Worm (Caenorhabditis elegans) whole organism, midembryonic: Measurements from ENCODE around the gene C06B3.7.

Experiments
- T22C8.4 ChIP-seq: fragments of 200-800 bp; sonication (Bioruptor generic); IDR thresholded peaks from 2 replicates; pipeline ENCODE4 v1.3.6; 2022; ENCODE audit warnings: missing genetic modification characterization, missing compliant biosample characterization
- flt-1 ChIP-seq: fragments of 200-800 bp; sonication (Bioruptor generic); IDR thresholded peaks from 2 replicates; pipeline ENCODE4 v1.3.6; 2022; ENCODE audit warnings: missing genetic modification characterization, missing compliant biosample characterization
- med-1 ChIP-seq: sonication (generic microtip); optimal IDR thresholded peaks from 2 replicates; lab custom pipeline; 2017; ENCODE audit warnings: missing genetic modification characterization, mild to moderate bottlenecking, missing compliant biosample characterization, antibody characterized with exemption, missing genetic modification reagents; ENCODE audit not compliant: insufficient read depth

DNA sequence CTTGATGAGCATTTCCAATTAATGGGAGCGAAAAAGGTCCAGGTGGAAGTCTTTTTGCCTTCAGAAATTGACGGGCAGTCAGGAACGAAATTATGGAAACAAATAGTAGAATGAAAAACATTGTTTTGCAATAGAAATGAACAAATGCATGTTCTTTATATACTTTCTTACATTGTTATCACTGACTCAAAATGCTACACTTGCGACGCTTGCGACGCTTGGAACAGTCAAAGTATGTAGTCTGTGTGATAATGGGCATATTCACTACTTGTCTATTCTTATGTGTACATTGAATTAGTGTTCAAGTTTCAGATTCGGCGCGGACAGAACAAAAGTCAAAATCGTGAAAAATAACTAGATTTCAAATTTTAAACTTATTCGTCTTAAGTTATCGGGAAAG, 11.1 kb upstream of the C06B3.7 start, which contains the start of gene cyp-35C1:
- no peak for TF ChIP-seq med-1 (GFP tag; lab: Kevin White, UChicago)
- TF ChIP-seq T22C8.4 (GFP tag; lab: Robert Waterston, UW), result no peak
- no peak for TF ChIP-seq flt-1
